Worm (Caenorhabditis elegans): ENCODE results near the gene srv-17.
A peak's percentile ranks its signal among the peaks of the same experiment; 100 is the strongest.

- no peak for TF ChIP-seq ztf-11 (tag; optimal IDR thresholded peaks at IDR 0.05)
- TF ChIP-seq lsy-2 (tag; optimal IDR thresholded peaks at IDR 0.05) = no peak
- TF ChIP-seq efl-1 (optimal IDR thresholded peaks at IDR 0.05) = no peak
- peak in 1 of 2 experiments; percentile 63 for TF ChIP-seq efl-1 (GFP tag; optimal IDR thresholded peaks at IDR 0.05 in 1 of 2)
- no peak for TF ChIP-seq tbx-2 (tag; optimal IDR thresholded peaks at IDR 0.05)
- TF ChIP-seq ceh-82 (tag; optimal IDR thresholded peaks at IDR 0.05) = no peak
Measured at ce11 chrIV:5886605-5887004, 16.6 kb upstream of the srv-17 start.
